Fruit fly (Drosophila melanogaster) S2 (cell line): Measurements from ENCODE around the gene CG13705.

Experiments used
- CG8478 ChIP-seq: fragments of >200 bp; optimal IDR thresholded peaks from 2 replicates; lab custom pipeline; 2018
- CTCF ChIP-seq, 2 experiments: fragments of >200 bp; optimal IDR thresholded peaks; 2 replicates each; lab custom pipeline; 2018

- TF ChIP-seq CG8478 (lab: Kevin White, UChicago) (no peak), CTCF (optimal IDR thresholded peaks at IDR 0.05; lab: Kevin White, UChicago) (no peak)
Measured at dm6 chr3L:4899117-4899516, 2.5 kb downstream of the CG13705 start.
